Worm (Caenorhabditis elegans) whole organism, late embryonic: ENCODE data around the gene ZC15.1.

Experiments used
- Y22D7AL.16 ChIP-seq: sonication (generic microtip); optimal IDR thresholded peaks from 2 replicates; lab custom pipeline; 2016; ENCODE audit warnings: missing genetic modification characterization, missing compliant biosample characterization
- ama-1 ChIP-seq: fragments of 150-350 bp; optimal IDR thresholded peaks from 2 replicates; lab custom pipeline; 2014
- ceh-45 ChIP-seq: fragments of 200-800 bp; sonication (Bioruptor generic); IDR thresholded peaks from 2 replicates; pipeline ENCODE4 v1.3.6; 2022; ENCODE audit warnings: missing genetic modification reagents, missing genetic modification characterization, missing compliant biosample characterization
- hlh-30 ChIP-seq: sonication (generic microtip); optimal IDR thresholded peaks from 2 replicates; lab custom pipeline; 2017; ENCODE audit warnings: antibody characterized with exemption, missing genetic modification characterization, missing compliant biosample characterization; ENCODE audit not compliant: insufficient read depth
- pqm-1 ChIP-seq: sonication (generic microtip); optimal IDR thresholded peaks from 2 replicates; lab custom pipeline; 2016; ENCODE audit warnings: missing genetic modification characterization, missing compliant biosample characterization
- syd-9 ChIP-seq: sonication (generic microtip); optimal IDR thresholded peaks from 2 replicates; lab custom pipeline; 2016; ENCODE audit warnings: mild to moderate bottlenecking, missing genetic modification characterization, moderate library complexity, missing compliant biosample characterization

- TF ChIP-seq syd-9 (tag; lab: Kevin White, UChicago): no peak
- no peak for TF ChIP-seq Y22D7AL.16 (tag; lab: Kevin White, UChicago)
- TF ChIP-seq ceh-45 (GFP tag; lab: Robert Waterston, UW): no peak
- no peak for TF ChIP-seq hlh-30
- TF ChIP-seq ama-1 (lab: Kevin White, UChicago): no peak
- TF ChIP-seq pqm-1: no peak
Measured at ce11 chrV:20351195-20351594, 45.3 kb downstream of the ZC15.1 start, which contains the start of gene K02E2.1.
